Worm (Caenorhabditis elegans) whole organism, midembryonic: Measurements from ENCODE around the gene D1025.10.

ENCODE experiments used
- T22C8.4 ChIP-seq: fragments of 200-800 bp; sonication (Bioruptor generic); IDR thresholded peaks from 2 replicates; pipeline ENCODE4 v1.3.6; 2022; ENCODE audit warnings: missing genetic modification characterization, missing compliant biosample characterization
- flt-1 ChIP-seq: fragments of 200-800 bp; sonication (Bioruptor generic); IDR thresholded peaks from 2 replicates; pipeline ENCODE4 v1.3.6; 2022; ENCODE audit warnings: missing genetic modification characterization, missing compliant biosample characterization
- klf-2 ChIP-seq: fragments of 200-800 bp; sonication (Bioruptor generic); conservative IDR thresholded peaks from 2 replicates; pipeline ENCODE4 v1.3.6; 2022; ENCODE audit warnings: missing genetic modification reagents, missing genetic modification characterization, missing compliant biosample characterization
- med-1 ChIP-seq: sonication (generic microtip); optimal IDR thresholded peaks from 2 replicates; lab custom pipeline; 2017; ENCODE audit warnings: missing genetic modification characterization, mild to moderate bottlenecking, missing compliant biosample characterization, antibody characterized with exemption, missing genetic modification reagents; ENCODE audit not compliant: insufficient read depth
- tab-1 ChIP-seq: fragments of 200-800 bp; sonication (Bioruptor generic); IDR thresholded peaks from 2 replicates; pipeline ENCODE4 v1.3.6; 2022; ENCODE audit warnings: missing genetic modification characterization, missing compliant biosample characterization

DNA sequence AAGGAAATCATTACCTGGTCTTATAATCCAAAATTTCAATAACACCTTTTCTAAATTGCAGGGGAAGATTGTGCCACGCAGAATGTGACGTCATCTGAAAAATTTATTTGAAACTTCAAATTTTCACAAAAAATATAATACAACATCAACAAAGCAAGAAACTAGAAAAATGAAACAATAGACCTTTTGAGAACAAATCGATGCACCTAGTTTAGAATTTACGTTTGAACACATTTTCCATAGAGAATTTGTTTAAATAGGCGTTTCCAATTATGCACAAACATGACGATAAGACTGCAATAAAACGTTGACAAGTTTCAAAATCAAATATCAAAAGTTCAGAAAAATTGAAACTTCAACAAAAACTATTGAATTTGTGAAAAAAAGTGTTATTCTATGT is 3.8 kb upstream of the D1025.10 start, which contains the start of gene fbxa-141:
- TF ChIP-seq klf-2 (GFP tag; lab: Robert Waterston, UW) (no peak), flt-1 (GFP tag; lab: Robert Waterston, UW) (no peak), med-1 (GFP tag; lab: Kevin White, UChicago) (no peak), T22C8.4 (GFP tag; lab: Robert Waterston, UW) (no peak), tab-1 (GFP tag; lab: Robert Waterston, UW) (no peak)
